Worm (Caenorhabditis elegans) whole organism, young adult: ENCODE data around the gene math-37.

Experiments
- B0336.3 ChIP-seq: fragments of 200-800 bp; sonication (Bioruptor generic); IDR thresholded peaks from 2 replicates; pipeline ENCODE4 v1.3.6; 2022; ENCODE audit warnings: missing genetic modification characterization, missing compliant biosample characterization
- D2030.7 ChIP-seq: fragments of 200-800 bp; sonication (Bioruptor generic); IDR thresholded peaks from 2 replicates; pipeline ENCODE4 v1.3.6; 2022; ENCODE audit warnings: missing genetic modification reagents, missing genetic modification characterization, missing compliant biosample characterization
- F22D6.2 ChIP-seq: sonication (generic microtip); optimal IDR thresholded peaks from 2 replicates; lab custom pipeline; 2016; ENCODE audit warnings: mild to moderate bottlenecking, missing genetic modification characterization, missing compliant biosample characterization
- F33H1.4 ChIP-seq: fragments of 200-800 bp; sonication (Bioruptor generic); IDR thresholded peaks from 2 replicates; pipeline ENCODE4 v1.3.6; 2022; ENCODE audit warnings: missing genetic modification reagents, missing genetic modification characterization, missing compliant biosample characterization
- F49E8.2 ChIP-seq: sonication (generic microtip); optimal IDR thresholded peaks from 3 replicates; lab custom pipeline; 2017; ENCODE audit warnings: missing genetic modification characterization, mild to moderate bottlenecking, missing compliant biosample characterization, antibody characterized with exemption, moderate library complexity; ENCODE audit not compliant: insufficient read depth
- Y53F4B.3 ChIP-seq: fragments of 200-800 bp; sonication (Bioruptor generic); IDR thresholded peaks from 2 replicates; pipeline ENCODE4 v1.3.6; 2022; ENCODE audit warnings: missing genetic modification reagents, missing genetic modification characterization, missing compliant biosample characterization
- Y95B8A.8 ChIP-seq: fragments of 200-800 bp; sonication (Bioruptor generic); IDR thresholded peaks from 2 replicates; pipeline ENCODE4 v1.3.6; 2022; ENCODE audit warnings: missing genetic modification reagents, missing genetic modification characterization, missing compliant biosample characterization
- athp-1 ChIP-seq: sonication (generic microtip); optimal IDR thresholded peaks from 2 replicates; lab custom pipeline; 2017; ENCODE audit warnings: mild to moderate bottlenecking, missing genetic modification characterization, missing compliant biosample characterization
- attf-6 ChIP-seq: fragments of 200-800 bp; sonication (Bioruptor generic); IDR thresholded peaks from 2 replicates; pipeline ENCODE4 v1.3.6; 2022; ENCODE audit warnings: missing genetic modification reagents, missing genetic modification characterization, missing compliant biosample characterization
- bed-1 ChIP-seq: fragments of 200-800 bp; sonication (Bioruptor generic); IDR thresholded peaks from 2 replicates; pipeline ENCODE4 v1.3.6; 2022; ENCODE audit warnings: missing genetic modification reagents, missing genetic modification characterization, missing compliant biosample characterization
- ceh-100 ChIP-seq: fragments of 200-800 bp; sonication (Bioruptor generic); IDR thresholded peaks from 2 replicates; pipeline ENCODE4 v1.3.6; 2022; ENCODE audit warnings: missing genetic modification reagents, missing genetic modification characterization, missing compliant biosample characterization
- ceh-27 ChIP-seq: fragments of 200-800 bp; sonication (Bioruptor generic); optimal IDR thresholded peaks from 2 replicates; lab custom pipeline; 2018; ENCODE audit warnings: mild to moderate bottlenecking, missing genetic modification characterization, moderate library complexity, missing compliant biosample characterization
- dpff-1 ChIP-seq: sonication (generic microtip); optimal IDR thresholded peaks from 2 replicates; lab custom pipeline; 2017; ENCODE audit warnings: mild to moderate bottlenecking, missing genetic modification characterization, missing compliant biosample characterization
- ekl-4 ChIP-seq: fragments of 200-800 bp; sonication (Bioruptor generic); IDR thresholded peaks from 2 replicates; pipeline ENCODE4 v1.3.6; 2022; ENCODE audit warnings: missing genetic modification reagents, missing genetic modification characterization, missing compliant biosample characterization
- ets-4 ChIP-seq: fragments of 200-800 bp; sonication (Bioruptor generic); optimal IDR thresholded peaks from 2 replicates; lab custom pipeline; 2018; ENCODE audit warnings: mild to moderate bottlenecking, missing genetic modification characterization, missing compliant biosample characterization
- hlh-12 ChIP-seq: sonication (generic microtip); optimal IDR thresholded peaks from 2 replicates; lab custom pipeline; 2016; ENCODE audit warnings: missing genetic modification characterization, missing compliant biosample characterization
- hsf-1 ChIP-seq: fragments of 200-800 bp; sonication (Bioruptor generic); IDR thresholded peaks from 2 replicates; pipeline ENCODE4 v1.3.6; 2022; ENCODE audit warnings: missing genetic modification reagents, missing genetic modification characterization, missing compliant biosample characterization
- lag-1 ChIP-seq: fragments of 200-800 bp; sonication (Bioruptor generic); IDR thresholded peaks from 2 replicates; pipeline ENCODE4 v1.3.6; 2022; ENCODE audit warnings: missing genetic modification reagents, missing genetic modification characterization, missing compliant biosample characterization
- let-607 ChIP-seq, 2 experiments: fragments of 200-800 bp in 1 of 2; sonication (Bioruptor generic) in 1 of 2; sonication (generic microtip) in 1 of 2; optimal IDR thresholded peaks; 2 replicates each; lab custom pipeline; 2016 to 2018; ENCODE audit warnings: mild to moderate bottlenecking in 2 of 2, missing compliant biosample characterization in 2 of 2, missing genetic modification characterization in 2 of 2, moderate library complexity in 2 of 2, missing genotype in 1 of 2
- lin-26 ChIP-seq: fragments of 200-800 bp; sonication (Bioruptor generic); IDR thresholded peaks from 2 replicates; pipeline ENCODE4 v1.3.6; 2022; ENCODE audit warnings: missing genetic modification reagents, missing genetic modification characterization, missing compliant biosample characterization
- lin-40 ChIP-seq: sonication (generic microtip); optimal IDR thresholded peaks from 2 replicates; lab custom pipeline; 2016; ENCODE audit warnings: missing genetic modification characterization, mild to moderate bottlenecking, missing compliant biosample characterization, missing genotype, missing genetic modification reagents
- lin-54 ChIP-seq: fragments of 200-800 bp; sonication (Bioruptor generic); optimal IDR thresholded peaks from 2 replicates; lab custom pipeline; 2018; ENCODE audit warnings: mild to moderate bottlenecking, missing genetic modification characterization, missing compliant biosample characterization
- lsy-27 ChIP-seq: sonication (generic microtip); optimal IDR thresholded peaks from 2 replicates; lab custom pipeline; 2017; ENCODE audit warnings: missing genetic modification characterization, mild to moderate bottlenecking, missing compliant biosample characterization, antibody characterized with exemption, missing genotype, borderline replicate concordance; ENCODE audit not compliant: insufficient read depth
- mcd-1 ChIP-seq: fragments of 200-800 bp; sonication (Bioruptor generic); IDR thresholded peaks from 2 replicates; pipeline ENCODE4 v1.3.6; 2022; ENCODE audit warnings: missing genetic modification reagents, missing genetic modification characterization, missing compliant biosample characterization
- nfya-2 ChIP-seq: fragments of 200-800 bp; sonication (Bioruptor generic); IDR thresholded peaks from 2 replicates; pipeline ENCODE4 v1.3.6; 2022; ENCODE audit warnings: missing genetic modification reagents, missing genetic modification characterization, missing compliant biosample characterization
- nhr-90 ChIP-seq: sonication (generic microtip); optimal IDR thresholded peaks from 2 replicates; lab custom pipeline; 2016; ENCODE audit warnings: missing genotype, mild to moderate bottlenecking, missing genetic modification characterization, missing compliant biosample characterization
- pha-4 ChIP-seq: fragments of 150-350 bp; sonication (generic microtip); optimal IDR thresholded peaks from 2 replicates; lab custom pipeline; 2014; ENCODE audit warnings: missing biosample characterization, missing genetic modification reagents, missing genetic modification characterization
- rcor-1 ChIP-seq: fragments of 200-800 bp; sonication (Bioruptor generic); IDR thresholded peaks from 2 replicates; pipeline ENCODE4 v1.3.6; 2022; ENCODE audit warnings: missing genetic modification reagents, missing genetic modification characterization, missing compliant biosample characterization
- snpc-1.1 ChIP-seq: sonication (generic microtip); optimal IDR thresholded peaks from 2 replicates; lab custom pipeline; 2017; ENCODE audit warnings: missing genetic modification characterization, mild to moderate bottlenecking, missing compliant biosample characterization, antibody characterized with exemption, moderate library complexity, missing genotype, missing genetic modification reagents; ENCODE audit not compliant: insufficient read depth
- snpc-1.3 ChIP-seq: sonication (generic microtip); optimal IDR thresholded peaks from 2 replicates; lab custom pipeline; 2017; ENCODE audit warnings: missing genetic modification characterization, mild to moderate bottlenecking, missing compliant biosample characterization, antibody characterized with exemption, moderate library complexity, missing genotype, missing genetic modification reagents; ENCODE audit not compliant: insufficient read depth
- somi-1 ChIP-seq: fragments of 200-800 bp; sonication (Bioruptor generic); optimal IDR thresholded peaks from 2 replicates; lab custom pipeline; 2018; ENCODE audit warnings: mild to moderate bottlenecking, missing genetic modification characterization, missing compliant biosample characterization
- sptf-2 ChIP-seq: fragments of 200-800 bp; sonication (Bioruptor generic); optimal IDR thresholded peaks from 2 replicates; lab custom pipeline; 2018; ENCODE audit warnings: mild to moderate bottlenecking, missing genetic modification characterization, missing compliant biosample characterization
- tbx-9 ChIP-seq: sonication (generic microtip); optimal IDR thresholded peaks from 2 replicates; lab custom pipeline; 2016; ENCODE audit warnings: borderline replicate concordance, missing genetic modification characterization, inconsistent platforms, missing compliant biosample characterization
- unc-130 ChIP-seq: sonication (generic microtip); optimal IDR thresholded peaks from 2 replicates; lab custom pipeline; 2016; ENCODE audit warnings: missing genetic modification reagents, missing genetic modification characterization, missing compliant biosample characterization
- zim-3 ChIP-seq: sonication (generic microtip); optimal IDR thresholded peaks from 2 replicates; lab custom pipeline; 2017; ENCODE audit warnings: mild to moderate bottlenecking, missing genetic modification characterization, moderate library complexity, missing compliant biosample characterization
- ztf-25 ChIP-seq: fragments of 200-800 bp; sonication (Bioruptor generic); IDR thresholded peaks from 2 replicates; pipeline ENCODE4 v1.3.6; 2022; ENCODE audit warnings: missing genetic modification reagents, missing genetic modification characterization, missing compliant biosample characterization
- ztf-28 ChIP-seq: fragments of 200-800 bp; sonication (Bioruptor generic); IDR thresholded peaks from 2 replicates; pipeline ENCODE4 v1.3.6; 2022; ENCODE audit warnings: missing genetic modification reagents, missing genetic modification characterization, missing compliant biosample characterization

math-37 gene

DNA sequence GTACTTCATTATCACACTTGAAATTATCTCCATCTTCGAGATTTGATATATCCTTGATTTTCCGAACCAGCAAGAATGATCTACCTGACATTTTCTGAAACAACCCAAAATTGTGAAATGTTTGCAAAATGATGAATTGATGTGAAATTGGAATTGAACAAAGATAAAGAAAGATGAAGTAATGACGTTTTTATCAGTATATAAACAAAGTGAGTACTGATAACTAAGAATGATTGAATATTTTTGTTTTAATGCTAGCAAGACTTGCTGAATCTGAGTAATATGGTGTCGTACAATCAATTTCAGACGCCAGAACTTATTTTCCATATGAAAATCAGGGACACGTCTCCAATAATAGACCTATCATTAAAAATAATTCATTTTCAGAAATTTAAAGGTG lies at the start of gene math-37:
Gene math-37, minus strand, starts transcription at position 101 of the 400 bp plus-strand sequence.
- TF ChIP-seq hlh-12 (no peak), unc-130 (no peak), sptf-2 (GFP tag; lab: Kevin White, UChicago) (no peak), ceh-100 (GFP tag; lab: Robert Waterston, UW) (no peak), pha-4 (tag; lab: Kevin White, UChicago) (no peak), bed-1 (GFP tag; lab: Robert Waterston, UW) (no peak), attf-6 (GFP tag; lab: Robert Waterston, UW) (no peak), F22D6.2 (tag; lab: Kevin White, UChicago) (no peak), tbx-9 (tag; lab: Kevin White, UChicago) (no peak), mcd-1 (GFP tag; lab: Robert Waterston, UW) (no peak), ceh-27 (GFP tag; lab: Kevin White, UChicago) (no peak), ekl-4 (GFP tag; lab: Robert Waterston, UW) (no peak)

DNA sequence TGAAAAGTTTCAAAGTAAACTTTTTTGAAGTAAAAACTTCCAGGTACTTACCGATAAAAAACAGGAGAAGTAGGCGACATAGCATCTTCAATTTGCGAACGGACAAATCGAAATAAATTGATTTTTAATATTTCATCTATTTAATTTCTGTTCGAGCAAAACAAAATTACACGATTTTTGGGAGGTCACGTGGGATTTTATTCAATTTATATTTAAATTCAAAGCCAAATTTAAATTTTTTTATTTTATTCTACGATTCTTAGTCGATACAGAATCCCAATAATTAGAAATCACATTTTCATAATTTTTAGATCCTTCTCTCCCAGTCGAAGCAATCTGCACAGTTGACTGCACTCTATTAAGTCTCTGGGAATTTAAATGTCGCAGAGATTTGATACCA lies 48.1 kb upstream of the math-37 start, which contains the start of gene C33C12.12:
Gene C33C12.12, minus strand, starts transcription at position 101 of the 400 bp plus-strand sequence.
- TF ChIP-seq F33H1.4 (GFP tag; lab: Robert Waterston, UW) = no peak
- TF ChIP-seq nfya-2 (GFP tag; lab: Robert Waterston, UW) = no peak
- no peak for TF ChIP-seq D2030.7 (GFP tag; lab: Robert Waterston, UW)
- TF ChIP-seq ets-4 = no peak
- TF ChIP-seq lin-40 = no peak
- no peak for TF ChIP-seq B0336.3
- no peak for TF ChIP-seq let-607 (tag; optimal IDR thresholded peaks at IDR 0.05; lab: Kevin White, UChicago)
- TF ChIP-seq somi-1 = no peak
- no peak for TF ChIP-seq sptf-2 (GFP tag; lab: Kevin White, UChicago)
- TF ChIP-seq lin-26 (GFP tag; lab: Robert Waterston, UW) = no peak
- no peak for TF ChIP-seq lin-54 (GFP tag; lab: Kevin White, UChicago)

DNA sequence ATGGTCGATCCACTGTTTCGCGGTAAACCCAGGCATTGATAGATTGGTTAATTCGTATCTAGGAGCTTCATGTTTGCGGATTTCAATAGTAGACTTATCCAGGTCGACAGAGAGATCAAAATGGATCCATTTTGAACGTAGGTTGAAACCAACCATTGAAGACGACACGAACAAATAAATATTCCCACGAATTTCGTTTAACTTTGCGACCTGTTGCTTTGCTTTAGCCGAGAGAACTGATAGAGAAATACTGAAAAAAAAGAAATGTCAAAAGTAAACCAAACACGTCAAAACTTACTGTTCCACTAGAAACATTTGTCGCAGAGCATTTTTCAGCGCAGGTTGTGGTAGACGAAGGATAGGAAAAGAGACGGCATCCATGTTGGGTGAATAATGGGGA lies 46.4 kb upstream of the math-37 start, which contains the start of gene fbxb-38:
Gene fbxb-38, minus strand, starts transcription at position 390 of the 400 bp plus-strand sequence.
- TF ChIP-seq athp-1 (tag; lab: Kevin White, UChicago) (no peak), snpc-1.1 (tag; lab: Kevin White, UChicago) (no peak)

DNA sequence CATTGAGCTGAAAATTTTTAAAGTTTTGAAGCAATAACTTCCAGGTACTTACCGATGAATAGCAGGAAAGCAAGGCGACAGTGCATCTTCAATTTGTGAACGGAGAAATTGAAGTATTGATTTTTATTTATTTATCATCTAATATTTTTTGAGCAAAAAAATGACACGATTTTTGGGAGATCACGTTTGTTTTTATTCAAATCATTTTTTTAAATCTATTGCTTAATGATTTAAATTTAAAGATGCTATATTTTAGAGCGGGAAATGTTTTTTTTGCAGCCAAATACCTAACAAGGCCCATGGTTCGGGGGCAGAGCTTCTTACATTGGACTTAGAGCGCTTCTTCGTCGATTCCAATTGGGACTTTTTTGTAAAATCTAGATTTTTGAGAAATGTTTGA lies 44.4 kb upstream of the math-37 start, which contains the start of gene C33C12.4:
Gene C33C12.4, minus strand, starts transcription at position 101 of the 400 bp plus-strand sequence.
- no peak for TF ChIP-seq unc-130
- no peak for TF ChIP-seq rcor-1 (GFP tag; lab: Robert Waterston, UW)
- TF ChIP-seq ztf-28 (GFP tag; lab: Robert Waterston, UW) = no peak
- no peak for TF ChIP-seq pha-4 (tag; lab: Kevin White, UChicago)
- no peak for TF ChIP-seq Y95B8A.8
- TF ChIP-seq hlh-12 = no peak
- TF ChIP-seq Y53F4B.3 (GFP tag; lab: Robert Waterston, UW) = no peak
- no peak for TF ChIP-seq zim-3 (tag; lab: Kevin White, UChicago)
- no peak for TF ChIP-seq ztf-25 (GFP tag; lab: Robert Waterston, UW)
- TF ChIP-seq D2030.7 (GFP tag; lab: Robert Waterston, UW) = no peak
- no peak for TF ChIP-seq F49E8.2 (tag; lab: Kevin White, UChicago)
- no peak for TF ChIP-seq hsf-1
- no peak for TF ChIP-seq dpff-1
- TF ChIP-seq nhr-90 (tag; lab: Kevin White, UChicago) = no peak
- no peak for TF ChIP-seq somi-1
- no peak for TF ChIP-seq snpc-1.3 (tag; lab: Kevin White, UChicago)
- no peak for TF ChIP-seq lag-1 (GFP tag; lab: Robert Waterston, UW)
- no peak for TF ChIP-seq athp-1 (tag; lab: Kevin White, UChicago)
- TF ChIP-seq let-607 (tag; optimal IDR thresholded peaks at IDR 0.05; lab: Kevin White, UChicago) = no peak
- no peak for TF ChIP-seq lsy-27 (tag; lab: Kevin White, UChicago)
